Fruit fly (Drosophila melanogaster) whole organism: Measurements from ENCODE around the gene TwdlR.

Source experiments
- CG8478 ChIP-seq: fragments of >200 bp; optimal IDR thresholded peaks from 2 replicates; lab custom pipeline; 2018; ENCODE audit warnings: inconsistent platforms
- Dll ChIP-seq: fragments of >200 bp; optimal IDR thresholded peaks from 2 replicates; lab custom pipeline; 2017
- EcR ChIP-seq, 2 experiments: fragments of >200 bp; optimal IDR thresholded peaks; 2 replicates each; lab custom pipeline; 2017; ENCODE audit warnings: missing biosample characterization in 2 of 2, missing genetic modification characterization in 2 of 2, missing genetic modification reagents in 2 of 2
- pan ChIP-seq: fragments of >200 bp; optimal IDR thresholded peaks from 2 replicates; lab custom pipeline; 2017
- psq ChIP-seq: fragments of >200 bp; optimal IDR thresholded peaks from 2 replicates; lab custom pipeline; 2017
- usp ChIP-seq: fragments of >200 bp; optimal IDR thresholded peaks from 2 replicates; lab custom pipeline; 2017; ENCODE audit warnings: missing biosample characterization, missing genetic modification characterization, mixed read lengths

dm6 chr3R:26634585-26634984 lies at the start of gene TwdlR:
- no peak for TF ChIP-seq psq
- TF ChIP-seq usp (GFP tag; lab: Kevin White, UChicago): no peak
- TF ChIP-seq EcR (GFP tag; optimal IDR thresholded peaks at IDR 0.05; lab: Kevin White, UChicago): no peak
- TF ChIP-seq pan: no peak
- no peak for TF ChIP-seq Dll (lab: Kevin White, UChicago)
- no peak for TF ChIP-seq CG8478 (lab: Kevin White, UChicago)
